Fruit fly (Drosophila melanogaster) whole organism, prepupa: Measurements from ENCODE around the gene CG13670.

Experiments used
- Blimp-1 ChIP-seq: fragments of 200-800 bp; sonication (Bioruptor generic); optimal IDR thresholded peaks from 3 replicates; lab custom pipeline; 2017; ENCODE audit warnings: missing biosample characterization, missing genetic modification characterization, mild to moderate bottlenecking, moderate library complexity, missing genetic modification reagents
- CG10631 ChIP-seq: fragments of 200-800 bp; sonication (Bioruptor generic); optimal IDR thresholded peaks from 2 replicates; lab custom pipeline; 2016; ENCODE audit warnings: missing biosample characterization, missing genetic modification characterization
- CG10669 ChIP-seq: fragments of 200-800 bp; sonication (Bioruptor generic); optimal IDR thresholded peaks from 3 replicates; lab custom pipeline; 2018; ENCODE audit warnings: missing biosample characterization, mild to moderate bottlenecking, missing genetic modification characterization, moderate library complexity
- CG11762 ChIP-seq: fragments of 200-800 bp; sonication (Bioruptor generic); optimal IDR thresholded peaks from 3 replicates; lab custom pipeline; 2016; ENCODE audit warnings: missing biosample characterization, missing genetic modification characterization; ENCODE audit not compliant: insufficient read depth
- CG11902 ChIP-seq: fragments of 200-800 bp; sonication (Bioruptor generic); optimal IDR thresholded peaks from 3 replicates; lab custom pipeline; 2016; ENCODE audit warnings: missing biosample characterization, missing genetic modification characterization
- CG15336 ChIP-seq: fragments of 200-800 bp; sonication (Bioruptor generic); IDR thresholded peaks from 2 replicates; pipeline ENCODE4 v1.3.6; 2022; ENCODE audit warnings: missing biosample characterization, missing genetic modification characterization
- CG1621 ChIP-seq: fragments of 200-800 bp; sonication (Bioruptor generic); optimal IDR thresholded peaks from 3 replicates; lab custom pipeline; 2018; ENCODE audit warnings: missing biosample characterization, mild to moderate bottlenecking, missing genetic modification characterization
- CG16779 ChIP-seq: fragments of 200-800 bp; sonication (Bioruptor generic); optimal IDR thresholded peaks from 3 replicates; lab custom pipeline; 2017; ENCODE audit warnings: missing biosample characterization, mild to moderate bottlenecking, missing genetic modification characterization
- CG3032 ChIP-seq: fragments of 200-800 bp; optimal IDR thresholded peaks from 2 replicates; lab custom pipeline; 2019; ENCODE audit warnings: missing biosample characterization, mild to moderate bottlenecking, missing genetic modification characterization, moderate library complexity
- CG32006 ChIP-seq: fragments of 200-800 bp; sonication (Bioruptor generic); optimal IDR thresholded peaks from 3 replicates; lab custom pipeline; 2017; ENCODE audit warnings: missing biosample characterization, mild to moderate bottlenecking, missing genetic modification characterization
- CG34406 ChIP-seq: fragments of 200-800 bp; sonication (Bioruptor generic); optimal IDR thresholded peaks from 3 replicates; lab custom pipeline; 2016; ENCODE audit warnings: missing biosample characterization, missing genetic modification characterization
- CG3919 ChIP-seq: fragments of 200-800 bp; sonication (Bioruptor generic); optimal IDR thresholded peaks from 3 replicates; lab custom pipeline; 2016; ENCODE audit warnings: missing biosample characterization, missing genetic modification characterization
- CG6276 ChIP-seq: fragments of 200-800 bp; sonication (Bioruptor generic); optimal IDR thresholded peaks from 2 replicates; lab custom pipeline; 2017; ENCODE audit warnings: missing biosample characterization, mild to moderate bottlenecking, missing genetic modification characterization
- CG6792 ChIP-seq: fragments of 200-800 bp; sonication (Bioruptor generic); optimal IDR thresholded peaks from 3 replicates; lab custom pipeline; 2016; ENCODE audit warnings: missing biosample characterization, missing genetic modification characterization
- CG6808 ChIP-seq: fragments of 200-800 bp; sonication (Bioruptor generic); optimal IDR thresholded peaks from 3 replicates; lab custom pipeline; 2017; ENCODE audit warnings: missing biosample characterization, missing genetic modification characterization, mild to moderate bottlenecking, moderate library complexity, missing genetic modification reagents
- CG6854 ChIP-seq: fragments of 200-800 bp; sonication (Bioruptor generic); optimal IDR thresholded peaks from 2 replicates; lab custom pipeline; 2017; ENCODE audit warnings: missing biosample characterization, mild to moderate bottlenecking, missing genetic modification characterization
- CG7368 ChIP-seq: fragments of 200-800 bp; sonication (Bioruptor generic); optimal IDR thresholded peaks from 3 replicates; lab custom pipeline; 2016; ENCODE audit warnings: missing biosample characterization, missing genetic modification characterization
- CG8119 ChIP-seq: fragments of 200-800 bp; sonication (Bioruptor generic); IDR thresholded peaks from 3 replicates; pipeline ENCODE4 v1.3.6; 2022; ENCODE audit warnings: missing biosample characterization, missing genetic modification characterization
- CG8319 ChIP-seq: fragments of 200-800 bp; sonication (Bioruptor generic); optimal IDR thresholded peaks from 3 replicates; lab custom pipeline; 2016; ENCODE audit warnings: missing biosample characterization, missing genetic modification characterization
- CG9139 ChIP-seq: fragments of 200-800 bp; sonication (Bioruptor generic); optimal IDR thresholded peaks from 3 replicates; lab custom pipeline; 2017; ENCODE audit warnings: missing biosample characterization, mild to moderate bottlenecking, missing genetic modification characterization
- Eip75B ChIP-seq: fragments of 200-800 bp; sonication (Bioruptor generic); optimal IDR thresholded peaks from 3 replicates; lab custom pipeline; 2016; ENCODE audit warnings: missing biosample characterization, missing genetic modification characterization
- Eip78C ChIP-seq: fragments of 200-800 bp; sonication (Bioruptor generic); peaks from one replicate; lab custom pipeline; 2016; ENCODE audit warnings: missing biosample characterization, missing genetic modification characterization
- Eip93F ChIP-seq: fragments of 200-800 bp; sonication (Bioruptor generic); optimal IDR thresholded peaks from 2 replicates; lab custom pipeline; 2016; ENCODE audit warnings: missing biosample characterization, mild to moderate bottlenecking, missing genetic modification characterization
- Ets21C ChIP-seq: fragments of 200-800 bp; sonication (Bioruptor generic); optimal IDR thresholded peaks from 3 replicates; lab custom pipeline; 2016; ENCODE audit warnings: missing biosample characterization, missing genetic modification characterization
- Ets96B ChIP-seq: fragments of 200-800 bp; optimal IDR thresholded peaks from 2 replicates; lab custom pipeline; 2019; ENCODE audit warnings: missing biosample characterization, mild to moderate bottlenecking, missing genetic modification characterization, moderate library complexity
- Hr38 ChIP-seq: sonication (Bioruptor generic); optimal IDR thresholded peaks from 2 replicates; lab custom pipeline; 2016; ENCODE audit warnings: missing biosample characterization, missing genetic modification characterization
- Hr39 ChIP-seq: fragments of 200-800 bp; sonication (Bioruptor generic); optimal IDR thresholded peaks from 2 replicates; lab custom pipeline; 2016; ENCODE audit warnings: missing biosample characterization, missing genetic modification characterization
- Hr4 ChIP-seq: fragments of 200-800 bp; sonication (Bioruptor generic); optimal IDR thresholded peaks from 3 replicates; lab custom pipeline; 2016; ENCODE audit warnings: missing biosample characterization, missing genetic modification characterization
- Lpt ChIP-seq: fragments of 200-800 bp; sonication (Bioruptor generic); optimal IDR thresholded peaks from 3 replicates; lab custom pipeline; 2016; ENCODE audit warnings: missing biosample characterization, missing genetic modification characterization
- Met ChIP-seq: fragments of 200-800 bp; sonication (Bioruptor generic); optimal IDR thresholded peaks from 3 replicates; lab custom pipeline; 2016; ENCODE audit warnings: missing biosample characterization, missing genetic modification characterization
- OdsH ChIP-seq: fragments of 200-800 bp; sonication (Bioruptor generic); optimal IDR thresholded peaks from 3 replicates; lab custom pipeline; 2016; ENCODE audit warnings: missing biosample characterization, missing genetic modification characterization
- Smox ChIP-seq: fragments of 200-800 bp; sonication (Bioruptor generic); optimal IDR thresholded peaks from 3 replicates; lab custom pipeline; 2016; ENCODE audit warnings: missing biosample characterization, missing genetic modification characterization
- Sox102F ChIP-seq: fragments of 200-800 bp; sonication (Bioruptor generic); optimal IDR thresholded peaks from 2 replicates; lab custom pipeline; 2016; ENCODE audit warnings: missing biosample characterization, mild to moderate bottlenecking, missing genetic modification characterization
- Sox15 ChIP-seq: fragments of 200-800 bp; sonication (Bioruptor generic); optimal IDR thresholded peaks from 3 replicates; lab custom pipeline; 2016; ENCODE audit warnings: missing biosample characterization, missing genetic modification characterization
- achi ChIP-seq: fragments of 200-800 bp; sonication (Bioruptor generic); optimal IDR thresholded peaks from 3 replicates; lab custom pipeline; 2016; ENCODE audit warnings: missing biosample characterization, missing genetic modification characterization
- cyc ChIP-seq: fragments of 200-800 bp; sonication (Bioruptor generic); optimal IDR thresholded peaks from 3 replicates; lab custom pipeline; 2016; ENCODE audit warnings: missing biosample characterization, missing genetic modification characterization
- dac ChIP-seq: fragments of 200-800 bp; sonication (Bioruptor generic); optimal IDR thresholded peaks from 2 replicates; lab custom pipeline; 2017; ENCODE audit warnings: missing biosample characterization, mild to moderate bottlenecking, missing genetic modification characterization
- dsx ChIP-seq: fragments of 200-800 bp; optimal IDR thresholded peaks from 3 replicates; lab custom pipeline; 2019; ENCODE audit warnings: missing biosample characterization, mild to moderate bottlenecking, missing genetic modification characterization, moderate library complexity; ENCODE audit not compliant: poor library complexity, severe bottlenecking
- esn ChIP-seq: fragments of 200-800 bp; sonication (Bioruptor generic); optimal IDR thresholded peaks from 2 replicates; lab custom pipeline; 2016; ENCODE audit warnings: missing biosample characterization, mild to moderate bottlenecking, missing genetic modification characterization, moderate library complexity
- fkh ChIP-seq: fragments of 200-800 bp; sonication (Bioruptor generic); optimal IDR thresholded peaks from 3 replicates; lab custom pipeline; 2017; ENCODE audit warnings: missing biosample characterization, mild to moderate bottlenecking, missing genetic modification characterization, moderate library complexity
- lz ChIP-seq: fragments of 200-800 bp; sonication (Bioruptor generic); optimal IDR thresholded peaks from 3 replicates; lab custom pipeline; 2016; ENCODE audit warnings: missing biosample characterization, missing genetic modification characterization
- net ChIP-seq: fragments of 200-800 bp; sonication (Bioruptor generic); optimal IDR thresholded peaks from 3 replicates; lab custom pipeline; 2016; ENCODE audit warnings: missing biosample characterization, missing genetic modification characterization
- pdm3 ChIP-seq: fragments of 200-800 bp; sonication (Bioruptor generic); optimal IDR thresholded peaks from 3 replicates; lab custom pipeline; 2016; ENCODE audit warnings: missing biosample characterization, missing genetic modification characterization
- salr ChIP-seq, 2 experiments: fragments of 200-800 bp; sonication (Bioruptor generic); optimal IDR thresholded peaks; 3 replicates each; lab custom pipeline; 2016 to 2018; ENCODE audit warnings: missing biosample characterization in 2 of 2, missing genetic modification characterization in 2 of 2, mild to moderate bottlenecking in 1 of 2
- spab ChIP-seq: fragments of 200-800 bp; sonication (Bioruptor generic); optimal IDR thresholded peaks from 2 replicates; lab custom pipeline; 2017; ENCODE audit warnings: missing biosample characterization, mild to moderate bottlenecking, missing genetic modification characterization, missing genetic modification reagents
- ss ChIP-seq, 2 experiments: fragments of 200-800 bp; sonication (Bioruptor generic); optimal IDR thresholded peaks; 2 replicates in 1 of 2; 3 replicates in 1 of 2; lab custom pipeline; 2017 to 2018; ENCODE audit warnings: mild to moderate bottlenecking in 2 of 2, missing biosample characterization in 2 of 2, missing genetic modification characterization in 2 of 2, moderate library complexity in 1 of 2
- svp ChIP-seq: fragments of 200-800 bp; sonication (Bioruptor generic); peaks from one replicate; lab custom pipeline; 2016; ENCODE audit warnings: missing biosample characterization, missing genetic modification characterization
- topi ChIP-seq: fragments of 200-800 bp; sonication (Bioruptor generic); optimal IDR thresholded peaks from 3 replicates; lab custom pipeline; 2016; ENCODE audit warnings: missing biosample characterization, missing genetic modification characterization
- vri ChIP-seq: fragments of 200-800 bp; sonication (Bioruptor generic); optimal IDR thresholded peaks from 3 replicates; lab custom pipeline; 2016; ENCODE audit warnings: missing biosample characterization, mild to moderate bottlenecking, missing genetic modification characterization

CG13670 gene

DNA sequence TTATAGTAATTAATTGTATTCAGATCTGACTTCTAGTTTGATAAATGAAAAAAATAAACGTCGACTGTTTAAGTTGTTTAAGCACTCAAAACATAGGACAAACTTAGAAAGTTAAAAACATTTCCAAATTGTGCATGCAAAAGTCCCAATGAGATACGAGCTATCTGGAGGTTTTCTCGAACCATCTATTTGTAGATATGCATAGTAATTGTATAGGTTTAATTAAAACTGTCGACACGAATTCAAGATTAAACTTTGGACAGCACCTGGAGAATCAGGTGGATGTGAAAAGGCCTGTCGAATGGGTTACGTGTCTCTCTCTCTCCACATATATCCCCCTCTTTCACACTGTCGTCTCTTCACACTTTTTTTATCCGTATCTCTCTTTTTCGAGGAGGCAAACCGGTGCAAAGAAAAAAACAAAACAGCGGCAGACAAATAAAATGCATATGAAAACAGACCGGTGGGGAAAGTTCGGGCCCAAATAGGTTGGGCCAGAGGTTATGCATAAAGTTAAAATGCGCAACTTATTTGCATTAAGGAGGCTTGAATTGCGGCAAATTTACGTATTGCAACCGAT lies 39.6 kb downstream of the CG13670 start (continued):
- TF ChIP-seq Hr4 (GFP tag; lab: Kevin White, UChicago), result no peak
- TF ChIP-seq CG34406 (GFP tag; lab: Kevin White, UChicago), result no peak
- no peak for TF ChIP-seq Sox102F (GFP tag; lab: Kevin White, UChicago)
- no peak for TF ChIP-seq net
- TF ChIP-seq CG8319 (GFP tag; lab: Kevin White, UChicago), result no peak
- peak; percentile 59 for TF ChIP-seq CG10669
- no peak for TF ChIP-seq CG11902 (GFP tag; lab: Kevin White, UChicago)
- TF ChIP-seq CG10631 (GFP tag; lab: Kevin White, UChicago), result no peak
- no peak for TF ChIP-seq pdm3
- TF ChIP-seq Hr38, result no peak
- TF ChIP-seq CG8119 (GFP tag; lab: Robert Waterston, UW), result peak; percentile 61; the same call in 2 of the 3 replicates
- no peak for TF ChIP-seq Eip78C (GFP tag; lab: Kevin White, UChicago)
- TF ChIP-seq Sox15, result no peak
- TF ChIP-seq lz (GFP tag; lab: Kevin White, UChicago), result no peak
- TF ChIP-seq achi (GFP tag; lab: Kevin White, UChicago), result no peak
- TF ChIP-seq CG1621 (tag; lab: Kevin White, UChicago), result peak; percentile 48
- no peak for TF ChIP-seq CG3919 (GFP tag; lab: Kevin White, UChicago)
- TF ChIP-seq CG6808 (GFP tag; lab: Kevin White, UChicago), result peak; percentile 78
- TF ChIP-seq CG6792, result no peak
- TF ChIP-seq CG9139 (GFP tag; lab: Kevin White, UChicago), result peak; percentile 67
- no peak for TF ChIP-seq esn (GFP tag; lab: Kevin White, UChicago)
- TF ChIP-seq OdsH (GFP tag; lab: Kevin White, UChicago), result no peak
- TF ChIP-seq cyc (GFP tag; lab: Kevin White, UChicago), result no peak
- TF ChIP-seq Hr39 (GFP tag; lab: Kevin White, UChicago), result no peak
- TF ChIP-seq CG11762 (GFP tag; lab: Kevin White, UChicago), result no peak
- TF ChIP-seq dsx (GFP tag; lab: Kevin White, UChicago), result peak; percentile 20
- TF ChIP-seq CG15336, result no peak
- TF ChIP-seq salr (GFP tag; optimal IDR thresholded peaks at IDR 0.05; lab: Kevin White, UChicago), result peak; percentile 39 to 51
- no peak for TF ChIP-seq Ets21C
- peak; percentile 47 for TF ChIP-seq Ets96B

DNA sequence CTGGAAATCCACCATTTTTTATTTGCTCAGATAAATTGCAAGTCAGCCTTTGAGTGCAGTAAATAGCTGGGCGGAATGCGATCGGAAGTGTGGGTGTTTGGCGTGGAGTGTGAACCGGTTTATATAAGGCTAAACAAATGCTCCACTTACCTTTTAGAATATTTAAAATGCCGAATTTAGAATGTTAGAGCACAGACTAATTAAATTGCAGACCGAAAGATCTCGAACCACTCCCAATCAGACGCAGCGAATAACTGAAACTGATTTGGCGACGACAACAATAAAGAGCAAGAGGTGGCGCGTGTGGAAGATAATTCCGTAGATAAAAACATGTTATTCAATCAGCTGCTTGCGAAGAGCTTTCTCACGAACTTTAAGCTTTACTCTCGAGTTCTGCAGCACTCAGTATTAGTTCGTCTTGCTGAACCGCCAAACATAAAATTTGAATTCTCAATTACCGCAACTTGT lies 40.1 kb downstream of the CG13670 start, which contains the start of gene Idh:
Idh (minus strand) TSS at position 264 of the 468 bp plus-strand sequence.
- TF ChIP-seq Lpt (GFP tag; lab: Kevin White, UChicago) (peak; percentile 17), fkh (GFP tag; lab: Kevin White, UChicago) (no peak), Eip78C (GFP tag; lab: Kevin White, UChicago) (peak; percentile 82), dac (no peak), CG6808 (GFP tag; lab: Kevin White, UChicago) (peak; percentile 12), Smox (GFP tag; lab: Kevin White, UChicago) (no peak), CG16779 (tag; lab: Kevin White, UChicago) (no peak), CG15336 (peak; percentile 50; the same call in 1 of the 2 replicates), CG3032 (tag; lab: Kevin White, UChicago) (no peak), CG6276 (GFP tag; lab: Kevin White, UChicago) (peak; percentile 47), Eip75B (GFP tag; lab: Kevin White, UChicago) (peak; percentile 63), spab (GFP tag; lab: Kevin White, UChicago) (no peak), ss (GFP tag; optimal IDR thresholded peaks at IDR 0.05; lab: Kevin White, UChicago) (peak in 1 of 2 experiments; percentile 32), CG6854 (GFP tag; lab: Kevin White, UChicago) (peak; percentile 40), CG7368 (no peak), Sox102F (GFP tag; lab: Kevin White, UChicago) (peak; percentile 58), net (peak; percentile 63), esn (GFP tag; lab: Kevin White, UChicago) (peak; percentile 57), Blimp-1 (GFP tag; lab: Kevin White, UChicago) (peak; percentile 25), vri (GFP tag; lab: Kevin White, UChicago) (peak; percentile 79), CG3919 (GFP tag; lab: Kevin White, UChicago) (peak; percentile 17), dsx (GFP tag; lab: Kevin White, UChicago) (peak; percentile 24), svp (GFP tag; lab: Kevin White, UChicago) (peak; percentile 84), CG34406 (GFP tag; lab: Kevin White, UChicago) (peak; percentile 18), topi (GFP tag; lab: Kevin White, UChicago) (peak; percentile 4), CG32006 (GFP tag; lab: Kevin White, UChicago) (no peak), Met (GFP tag; lab: Kevin White, UChicago) (peak; percentile 20), OdsH (GFP tag; lab: Kevin White, UChicago) (no peak), Eip93F (GFP tag; lab: Kevin White, UChicago) (no peak)
